Worm (Caenorhabditis elegans): ENCODE measurements around the gene ZK673.1.

Gene ZK673.1

DNA sequence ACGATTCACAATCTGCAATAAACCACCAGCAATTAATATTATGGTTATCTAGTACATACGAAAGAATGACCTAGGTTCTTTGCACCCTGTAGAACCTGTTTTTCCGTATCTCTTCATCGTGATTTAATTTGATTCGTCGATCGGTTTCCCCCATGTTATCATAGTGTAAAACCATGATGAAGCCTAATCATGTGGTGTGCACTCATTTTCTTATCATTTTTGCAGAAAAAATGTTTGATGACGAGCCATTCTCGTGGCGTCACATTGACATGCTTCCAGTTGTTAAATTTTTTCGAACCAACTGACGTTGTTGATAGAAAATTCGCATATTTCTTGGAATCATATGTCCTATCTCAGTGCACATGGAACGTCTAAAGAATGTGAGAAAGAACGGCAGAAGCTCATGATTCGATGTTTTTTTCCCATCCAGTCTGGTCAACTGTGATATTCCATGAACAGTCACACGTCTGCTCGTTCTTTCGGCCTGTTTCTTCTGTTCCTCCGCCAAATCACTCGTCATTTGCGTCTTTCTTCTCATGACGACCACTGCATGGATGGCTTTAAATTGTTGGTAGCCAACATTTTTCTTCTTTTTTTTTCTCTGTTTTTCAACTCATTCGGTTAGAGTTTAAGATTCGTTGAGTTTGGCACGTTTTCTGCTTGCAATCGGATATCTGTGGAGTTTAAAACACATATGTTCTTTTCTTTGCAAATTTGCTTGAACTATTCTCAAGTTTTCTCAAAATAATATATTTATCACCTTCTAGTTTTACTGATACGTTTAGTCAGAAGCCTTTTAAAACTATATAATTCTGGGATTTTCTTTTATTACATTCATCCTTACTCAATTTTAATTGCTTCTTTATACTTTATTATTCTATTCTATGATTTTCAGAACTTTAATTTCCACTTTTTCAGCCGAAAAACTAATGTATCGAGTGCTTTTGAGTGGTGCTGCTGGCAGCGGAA is 4.7 kb downstream of the ZK673.1 start, which contains the start of gene ZK673.2:
Gene ZK673.2, plus strand, starts transcription at position 919 of the 969 bp plus-strand sequence.
- TF ChIP-seq unc-62 (GFP tag; optimal IDR thresholded peaks at IDR 0.05) = no peak

DNA sequence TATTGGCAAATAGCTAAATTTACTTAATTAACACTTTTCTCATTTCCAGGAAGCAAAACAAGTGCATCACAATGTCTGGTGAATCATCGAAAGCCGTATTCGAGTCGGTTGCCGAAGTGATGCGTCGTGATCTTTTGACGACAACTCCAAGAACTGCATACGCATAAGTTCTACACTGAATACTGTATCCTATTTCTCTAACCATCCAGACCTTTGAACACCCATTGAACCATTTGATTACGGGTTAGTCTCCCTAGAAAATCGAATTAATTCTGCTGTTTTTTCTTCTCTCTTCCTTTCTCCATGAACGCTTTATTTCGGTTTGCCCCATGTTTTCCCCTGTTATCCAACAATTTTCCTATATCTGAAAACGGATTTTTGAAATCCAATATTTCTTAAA is 6.8 kb downstream of the ZK673.1 start, which contains the start of gene lin-56:
Gene lin-56, plus strand, starts transcription at position 301 of the 400 bp plus-strand sequence.
- no peak for TF ChIP-seq unc-62 (GFP tag; optimal IDR thresholded peaks at IDR 0.05)

DNA sequence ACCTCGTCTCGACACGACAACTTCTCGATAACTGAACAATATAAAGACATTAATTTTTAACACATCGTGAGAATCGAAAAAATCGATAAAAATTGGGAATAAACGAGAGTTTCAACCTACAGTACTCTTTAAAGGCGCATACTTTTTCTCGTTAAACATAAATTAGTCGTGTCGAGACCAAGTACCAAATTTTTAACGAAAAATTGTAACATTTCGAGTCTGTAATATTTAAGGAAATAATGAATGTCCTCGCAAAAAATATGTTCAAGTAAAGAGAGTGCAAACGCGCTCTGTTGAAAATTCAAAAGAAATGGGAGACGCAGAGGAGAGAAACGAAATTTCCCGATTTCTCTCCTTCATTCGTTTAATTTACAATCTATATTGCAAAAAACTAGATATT is 7.4 kb downstream of the ZK673.1 start:
- TF ChIP-seq unc-62 (GFP tag; optimal IDR thresholded peaks at IDR 0.05) = no peak

DNA sequence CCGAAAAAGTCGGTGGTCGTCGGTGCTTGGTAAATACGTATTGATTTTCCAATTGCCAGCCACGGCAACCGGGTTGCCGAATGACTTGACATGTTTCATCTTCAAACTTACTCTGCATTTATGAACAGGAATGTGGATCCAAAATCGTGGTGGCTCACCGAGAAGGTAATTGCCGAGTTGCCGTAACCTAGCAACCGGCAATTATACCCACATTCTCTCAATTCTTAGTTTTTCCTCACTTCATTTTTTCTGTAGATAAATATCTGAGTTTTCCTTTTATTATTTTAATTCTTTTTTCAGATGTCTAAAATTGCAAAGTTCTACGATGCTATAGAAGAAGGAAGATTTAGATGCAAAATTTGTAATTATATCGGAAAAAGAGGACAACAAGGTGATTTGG is 9.7 kb downstream of the ZK673.1 start, which contains the start of gene ZK673.4:
Gene ZK673.4, plus strand, starts transcription at position 301 of the 400 bp plus-strand sequence.
- TF ChIP-seq unc-62 (GFP tag; optimal IDR thresholded peaks at IDR 0.05) = no peak

DNA sequence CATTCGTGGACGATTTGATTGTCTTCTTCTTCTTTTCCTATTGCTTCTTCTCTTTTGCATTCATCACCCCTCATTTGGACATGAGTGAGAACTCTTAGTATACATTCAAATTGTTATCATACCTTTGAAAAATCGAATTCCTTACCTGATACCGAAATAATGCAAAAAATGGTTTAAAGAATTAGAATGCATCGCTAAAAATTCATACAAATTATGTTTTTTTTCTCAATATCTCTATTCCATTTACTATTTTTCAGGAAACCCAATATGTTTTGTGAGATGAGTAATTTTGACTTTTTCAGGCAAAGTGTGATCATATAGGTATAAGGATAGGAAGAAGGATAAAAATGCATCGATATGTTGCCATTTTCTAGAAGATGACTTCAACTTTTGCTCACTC is 14.0 kb downstream of the ZK673.1 start, which contains the start of gene ZK673.11:
Gene ZK673.11, plus strand, starts transcription at position 301 of the 400 bp plus-strand sequence.
- TF ChIP-seq unc-62 (GFP tag; optimal IDR thresholded peaks at IDR 0.05) = no peak

DNA sequence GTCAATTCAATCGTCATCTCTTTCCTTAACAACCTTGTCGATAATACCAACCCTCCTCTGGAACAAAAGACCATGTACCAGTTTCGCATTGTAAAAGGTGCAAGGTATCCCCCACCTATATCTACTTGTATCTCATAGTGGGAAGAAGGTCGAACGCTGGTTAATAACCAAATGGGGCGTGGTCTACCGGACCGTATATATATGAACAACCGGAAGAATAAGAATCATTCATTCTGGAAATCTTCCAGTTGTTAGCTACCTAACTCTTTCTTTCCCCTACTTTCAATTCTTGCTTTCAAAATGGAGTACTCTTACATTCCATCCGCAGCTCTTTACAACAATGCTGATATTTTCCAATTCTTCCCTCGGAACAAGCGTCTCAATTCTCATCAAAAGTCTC is 18.3 kb downstream of the ZK673.1 start, which contains the start of gene ZK673.5:
Gene ZK673.5, plus strand, starts transcription at position 301 of the 400 bp plus-strand sequence.
- TF ChIP-seq unc-62 (GFP tag; optimal IDR thresholded peaks at IDR 0.05) = no peak

DNA sequence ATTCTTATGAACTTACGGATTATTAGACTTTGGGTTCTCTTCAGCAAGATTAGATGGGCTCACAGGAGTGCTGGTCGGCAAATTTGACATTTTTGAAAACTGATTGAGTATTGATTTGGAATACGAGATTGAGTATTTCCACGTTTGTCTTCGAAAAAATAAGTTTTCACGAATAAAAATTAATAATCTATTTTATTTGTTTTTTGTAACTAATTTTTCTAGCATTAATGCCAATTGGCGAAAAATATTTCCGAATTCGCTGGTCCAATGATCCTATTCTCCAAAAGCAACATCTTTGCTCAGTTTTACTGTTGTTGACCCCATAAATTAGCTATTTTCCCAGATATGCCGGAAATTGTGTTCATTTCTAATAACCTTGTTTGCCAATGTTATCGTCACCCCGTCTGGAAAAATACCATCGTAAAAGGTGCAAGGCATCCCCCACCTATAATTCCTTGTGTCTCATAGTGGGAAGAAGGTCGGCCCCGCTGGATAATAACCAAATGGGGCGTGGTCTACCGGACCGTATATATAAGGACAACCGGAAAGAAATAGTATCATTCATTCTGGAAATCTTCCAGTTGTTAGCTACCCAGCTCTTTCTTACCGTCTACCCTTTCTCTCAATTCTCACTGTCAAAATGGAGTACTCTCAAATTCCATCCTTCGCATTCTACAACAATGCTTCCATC is 21.4 kb downstream of the ZK673.1 start, which contains the start of the genes ZK673.6 and sdz-37:
Gene ZK673.6, minus strand, starts transcription at position 101 of the 691 bp plus-strand sequence.
Gene sdz-37, plus strand, starts transcription at position 641 of the 691 bp plus-strand sequence.
- no peak for TF ChIP-seq unc-62 (GFP tag; optimal IDR thresholded peaks at IDR 0.05)

DNA sequence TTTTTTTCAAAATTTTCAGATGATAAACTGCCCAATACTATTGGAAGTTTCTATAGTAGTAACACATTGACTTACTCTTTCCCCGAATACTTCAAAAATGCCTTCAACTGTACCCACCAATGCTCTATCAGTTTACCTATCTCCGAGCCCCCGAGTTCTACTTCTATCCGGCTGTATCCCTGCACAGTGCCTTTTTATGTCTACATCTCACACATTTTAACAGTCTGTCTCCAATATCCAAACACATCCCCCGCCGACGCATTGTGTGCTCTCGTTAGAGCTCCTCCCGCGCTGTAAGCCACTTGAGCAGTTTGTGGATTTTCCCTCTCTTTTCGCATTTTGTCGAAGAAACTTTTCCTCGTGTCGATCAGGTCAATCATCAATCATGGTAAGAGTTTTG is 23.6 kb downstream of the ZK673.1 start, which contains the start of gene tnc-2:
Gene tnc-2, plus strand, starts transcription at position 301 of the 400 bp plus-strand sequence.
- TF ChIP-seq unc-62 (GFP tag; optimal IDR thresholded peaks at IDR 0.05) = no peak

DNA sequence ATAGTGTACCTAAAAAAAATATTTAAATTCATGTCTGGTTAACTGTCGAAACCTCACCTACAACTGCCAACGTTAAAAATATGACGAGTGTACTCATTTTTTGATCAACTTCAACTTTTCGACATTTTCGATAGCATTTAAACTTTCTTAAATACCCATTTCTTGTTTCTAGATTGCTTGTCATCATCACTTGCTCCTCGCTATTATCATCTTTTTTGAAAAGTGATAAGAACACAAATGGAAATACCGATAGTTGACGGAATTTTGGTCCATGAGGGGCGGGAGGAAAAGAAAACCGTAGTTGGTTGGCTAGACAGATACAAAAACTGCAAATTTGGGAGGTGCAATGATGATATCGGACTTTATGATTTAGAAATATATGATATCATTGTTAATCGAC is 27.2 kb downstream of the ZK673.1 start, which contains the start of gene clec-143:
Gene clec-143, minus strand, starts transcription at position 139 of the 400 bp plus-strand sequence.
- TF ChIP-seq unc-62 (GFP tag; optimal IDR thresholded peaks at IDR 0.05) = no peak

DNA sequence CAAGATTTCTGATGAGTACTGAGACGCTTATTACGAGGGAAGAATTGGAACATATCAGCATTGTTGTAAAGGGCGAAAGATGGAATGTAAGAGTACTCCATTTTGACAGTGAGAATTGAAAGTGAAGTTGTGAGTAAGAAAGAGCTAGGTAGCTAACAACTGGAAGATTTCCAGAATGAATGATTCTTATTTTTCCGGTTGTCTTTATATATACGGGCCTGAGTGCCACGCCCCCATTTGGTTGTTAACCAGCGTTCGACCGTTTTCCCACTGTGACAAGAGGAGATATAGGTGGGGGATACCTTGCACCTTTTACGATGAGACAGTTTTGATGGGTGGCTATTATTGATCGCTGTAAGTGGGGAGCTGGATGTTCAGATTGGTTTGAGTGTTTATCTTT is 28.3 kb downstream of the ZK673.1 start, which contains the start of gene ZK666.1:
Gene ZK666.1, minus strand, starts transcription at position 101 of the 400 bp plus-strand sequence.
- TF ChIP-seq unc-62 (GFP tag; optimal IDR thresholded peaks at IDR 0.05) = no peak

DNA sequence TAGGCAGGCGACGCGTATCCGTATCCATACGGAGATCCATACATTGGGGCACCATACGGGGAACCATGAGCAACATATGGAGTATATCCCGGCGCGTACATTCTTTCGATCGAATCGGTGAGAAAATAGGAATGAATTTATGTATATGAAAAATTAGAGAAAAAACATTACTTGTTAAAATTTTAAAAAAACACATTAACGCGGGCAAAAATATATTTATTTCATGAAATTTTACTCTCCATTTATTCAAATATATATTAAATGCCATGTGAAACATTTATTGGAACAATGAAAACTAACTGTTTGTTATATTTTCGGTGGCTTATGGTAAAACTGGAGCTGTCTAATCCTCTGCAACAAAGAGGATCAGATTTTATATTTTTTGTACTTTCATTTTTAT is 28.8 kb downstream of the ZK673.1 start, which contains the start of gene ZK666.2:
Gene ZK666.2, minus strand, starts transcription at position 101 of the 400 bp plus-strand sequence.
- TF ChIP-seq unc-62 (GFP tag; optimal IDR thresholded peaks at IDR 0.05) = no peak

DNA sequence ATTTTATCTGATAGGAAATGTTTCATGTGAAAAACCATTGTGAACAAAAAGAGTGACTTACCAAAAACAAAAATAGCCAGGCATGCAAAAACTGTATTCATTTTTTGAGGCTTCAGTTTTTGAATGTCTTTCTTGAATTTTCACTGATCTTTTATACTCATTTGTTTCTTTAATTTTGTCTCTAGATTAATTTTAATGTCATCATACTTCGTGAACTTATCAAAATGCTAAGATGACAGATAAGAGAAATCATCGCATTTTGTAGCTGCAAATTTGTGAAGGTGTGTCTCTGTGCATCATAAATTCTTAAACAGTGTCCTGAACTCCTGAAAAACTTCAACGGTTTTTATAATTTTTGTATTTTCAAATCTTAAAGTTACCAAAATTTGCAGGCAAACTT is 33.1 kb downstream of the ZK673.1 start, which contains the start of gene clec-58:
Gene clec-58, minus strand, starts transcription at position 101 of the 400 bp plus-strand sequence.
- TF ChIP-seq unc-62 (GFP tag; optimal IDR thresholded peaks at IDR 0.05) = no peak

DNA sequence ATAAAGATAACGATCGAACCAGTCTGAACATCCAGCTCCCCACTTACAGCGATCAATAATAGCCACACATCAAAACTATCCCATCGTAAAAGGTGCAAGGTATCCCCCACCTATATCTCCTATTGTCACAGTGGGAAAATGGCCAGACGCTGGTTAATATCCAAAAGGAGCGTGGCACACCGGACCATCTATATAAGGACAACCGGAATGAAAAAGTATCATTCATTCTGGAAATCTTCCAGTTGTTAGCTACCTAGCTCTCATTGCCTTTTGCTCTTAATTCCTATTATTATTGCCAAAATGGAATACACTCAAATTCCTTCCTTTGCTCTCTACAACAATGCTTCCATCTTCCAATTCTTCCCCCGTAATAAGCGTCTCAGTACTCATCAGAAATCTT is 34.0 kb downstream of the ZK673.1 start, which contains the start of gene ZK666.4:
Gene ZK666.4, plus strand, starts transcription at position 301 of the 400 bp plus-strand sequence.
- TF ChIP-seq unc-62 (GFP tag; optimal IDR thresholded peaks at IDR 0.05) = no peak

DNA sequence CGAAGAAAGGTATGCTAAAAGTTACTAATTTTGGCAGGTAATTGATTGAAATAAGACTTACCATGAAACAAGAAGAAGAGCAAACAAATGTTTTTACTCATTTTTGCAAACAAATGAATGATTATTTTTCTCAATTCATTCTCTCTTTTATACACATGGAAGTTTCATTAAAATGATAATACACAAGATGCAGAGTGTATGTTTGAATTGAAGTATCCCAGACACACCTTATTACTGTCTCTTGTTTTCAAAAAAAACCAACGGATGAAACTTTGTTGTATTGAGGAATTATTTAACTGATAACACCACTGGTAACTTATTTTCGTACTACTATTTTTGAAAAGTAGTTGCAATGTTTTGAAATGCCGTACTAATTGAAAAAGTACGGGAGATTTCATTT is 36.4 kb downstream of the ZK673.1 start, which contains the start of gene clec-59:
Gene clec-59, minus strand, starts transcription at position 101 of the 400 bp plus-strand sequence.
- no peak for TF ChIP-seq unc-62 (GFP tag; optimal IDR thresholded peaks at IDR 0.05)

DNA sequence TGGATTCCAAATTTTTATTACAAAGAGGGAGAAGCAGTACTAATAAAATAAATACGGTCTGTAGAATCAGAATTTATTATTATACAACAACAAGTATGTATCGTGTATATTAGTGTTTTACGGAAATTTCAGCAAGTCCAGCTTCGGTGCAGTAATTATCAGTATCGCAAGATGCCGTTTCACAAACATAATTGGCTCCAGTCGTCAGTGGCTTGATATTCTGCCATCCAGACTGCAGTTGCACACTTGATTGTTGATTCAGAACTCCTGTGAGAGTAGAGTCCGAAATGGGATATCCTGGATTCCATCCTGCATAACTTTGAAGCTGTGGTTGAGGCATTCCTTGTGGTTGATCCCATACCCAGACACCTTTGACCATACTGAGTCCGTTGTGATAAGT is 37.1 kb downstream of the ZK673.1 start:
- TF ChIP-seq unc-62 (GFP tag; optimal IDR thresholded peaks at IDR 0.05) = no peak

All from whole organism, dauer.